Worm (Caenorhabditis elegans): Measurements from ENCODE around the gene fbxc-45.

ce11 chrIV:2971060-2971459 lies 49.0 kb upstream of the fbxc-45 start:
- TF ChIP-seq him-1 (tag; optimal IDR thresholded peaks at IDR 0.05): no peak
- TF ChIP-seq W03F9.2 (tag; optimal IDR thresholded peaks at IDR 0.05): no peak

Measured in whole organism, L4/young adult.